Worm (Caenorhabditis elegans): ENCODE data around the gene ife-5.

DNA sequence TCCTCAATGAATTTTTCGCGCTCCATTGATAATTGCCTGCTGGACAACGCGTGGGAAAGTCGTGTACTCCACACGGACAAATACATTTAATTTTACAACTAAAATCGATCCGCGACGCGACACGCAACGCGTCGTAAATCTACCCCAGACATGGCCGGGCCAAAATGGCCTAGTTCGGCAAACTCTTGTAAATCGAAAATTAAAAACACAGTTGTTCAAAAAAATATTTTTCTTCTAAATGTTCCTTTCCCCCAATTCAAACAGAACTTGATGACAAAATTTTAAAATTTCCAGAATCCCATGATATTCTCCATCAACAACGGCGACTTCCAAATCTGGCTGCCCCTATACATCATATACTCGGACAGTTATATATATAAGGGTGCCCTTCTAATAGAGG is 48.5 kb downstream of the ife-5 start, which contains the start of gene sre-55:
- TF ChIP-seq him-1 (tag; optimal IDR thresholded peaks at IDR 0.05) (no peak), dao-5 (tag; optimal IDR thresholded peaks at IDR 0.05) (no peak), W03F9.2 (tag; optimal IDR thresholded peaks at IDR 0.05) (no peak)

Data from whole organism, L4/young adult.